Worm (Caenorhabditis elegans) whole organism, late embryonic: ENCODE results near the gene C38D4.10.

Source experiments
- ama-1 ChIP-seq: fragments of 150-350 bp; optimal IDR thresholded peaks from 2 replicates; lab custom pipeline; 2014
- ceh-14 ChIP-seq: sonication (generic microtip); optimal IDR thresholded peaks from 2 replicates; lab custom pipeline; 2016; ENCODE audit warnings: missing genotype, missing genetic modification characterization, missing compliant biosample characterization
- ceh-22 ChIP-seq: sonication (generic microtip); optimal IDR thresholded peaks from 2 replicates; lab custom pipeline; 2017; ENCODE audit warnings: missing biosample characterization, missing genetic modification characterization
- fkh-10 ChIP-seq: fragments of 150-350 bp; optimal IDR thresholded peaks from 2 replicates; lab custom pipeline; 2014; ENCODE audit warnings: missing biosample characterization, missing genetic modification reagents, missing genetic modification characterization
- lim-6 ChIP-seq: sonication (generic microtip); optimal IDR thresholded peaks from 2 replicates; lab custom pipeline; 2016; ENCODE audit warnings: missing genetic modification characterization, missing compliant biosample characterization
- nhr-11 ChIP-seq: fragments of 150-350 bp; optimal IDR thresholded peaks from 2 replicates; lab custom pipeline; 2014; ENCODE audit warnings: missing biosample characterization, missing genetic modification characterization
- pat-9 ChIP-seq: fragments of 200-800 bp; sonication (Bioruptor generic); optimal IDR thresholded peaks from 2 replicates; lab custom pipeline; 2018; ENCODE audit warnings: mild to moderate bottlenecking, missing genetic modification characterization, moderate library complexity, missing compliant biosample characterization
- rnt-1 ChIP-seq: sonication (generic microtip); optimal IDR thresholded peaks from 2 replicates; lab custom pipeline; 2016; ENCODE audit warnings: missing genetic modification characterization, missing compliant biosample characterization
- unc-42 ChIP-seq: sonication (generic microtip); optimal IDR thresholded peaks from 2 replicates; lab custom pipeline; 2016; ENCODE audit warnings: missing genotype, missing genetic modification characterization, missing compliant biosample characterization
- unc-55 ChIP-seq: sonication (generic microtip); optimal IDR thresholded peaks from 2 replicates; lab custom pipeline; 2017; ENCODE audit warnings: missing biosample characterization, missing genetic modification reagents, missing genetic modification characterization

DNA sequence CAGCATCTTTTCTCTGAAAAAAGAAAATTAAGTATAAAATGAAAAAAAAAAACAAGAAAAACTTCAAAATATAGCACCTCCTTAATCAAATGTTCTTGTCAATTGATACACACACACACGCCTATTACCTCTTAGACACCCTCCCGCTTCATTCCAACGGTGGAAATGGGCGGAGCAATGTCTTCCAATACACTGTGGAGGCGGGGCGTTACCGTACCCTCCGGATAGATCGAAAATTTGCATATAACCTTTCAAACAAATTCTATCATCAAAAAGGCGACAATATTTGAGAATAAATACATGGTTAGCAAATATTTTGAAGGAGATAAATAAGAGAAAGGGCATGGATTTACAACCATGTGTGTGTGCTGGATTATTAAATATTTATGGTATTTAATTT, 25.8 kb downstream of the C38D4.10 start:
- no peak for TF ChIP-seq lim-6 (tag; lab: Kevin White, UChicago)
- TF ChIP-seq pat-9 (tag; lab: Kevin White, UChicago) = no peak
- no peak for TF ChIP-seq unc-42 (tag; lab: Kevin White, UChicago)
- TF ChIP-seq nhr-11 = no peak
- TF ChIP-seq ceh-22 (tag; lab: Kevin White, UChicago) = no peak
- no peak for TF ChIP-seq rnt-1
- TF ChIP-seq ceh-14 (tag; lab: Kevin White, UChicago) = no peak
- TF ChIP-seq unc-55 (GFP tag; lab: Kevin White, UChicago) = no peak
- no peak for TF ChIP-seq ama-1
- no peak for TF ChIP-seq fkh-10
